Worm (Caenorhabditis elegans): ENCODE results near the gene F46F5.11.

The F46F5.11 gene

ce11 chrII:808457-808856 is at the start of gene F46F5.11:
Gene F46F5.11, plus strand, starts transcription at chrII:808757.
- no peak for TF ChIP-seq aly-2 (tag; optimal IDR thresholded peaks at IDR 0.05)
- no peak for TF ChIP-seq nhr-11 (tag; optimal IDR thresholded peaks at IDR 0.05)
- TF ChIP-seq elt-3 (tag; optimal IDR thresholded peaks at IDR 0.05), result no peak
- TF ChIP-seq unc-39 (tag; optimal IDR thresholded peaks at IDR 0.05), result no peak
- no peak for TF ChIP-seq egl-27 (tag; optimal IDR thresholded peaks at IDR 0.05)
- TF ChIP-seq ama-1 (optimal IDR thresholded peaks at IDR 0.05), result no peak
- no peak for TF ChIP-seq sma-9 (GFP tag; optimal IDR thresholded peaks at IDR 0.05)
- no peak for TF ChIP-seq sma-9 (tag; optimal IDR thresholded peaks at IDR 0.05)
- no peak for TF ChIP-seq dmd-4 (tag; optimal IDR thresholded peaks at IDR 0.05)

ce11 chrII:759788-760187 is 48.8 kb upstream of the F46F5.11 start:
- TF ChIP-seq C34F6.9 (tag; optimal IDR thresholded peaks at IDR 0.05) (peak; percentile 76), nhr-237 (tag; optimal IDR thresholded peaks at IDR 0.05) (no peak), mab-5 (tag; optimal IDR thresholded peaks at IDR 0.05) (peak; percentile 25), crh-2 (tag; optimal IDR thresholded peaks at IDR 0.05) (peak; percentile 41), mdl-1 (tag; optimal IDR thresholded peaks at IDR 0.05) (peak in 1 of 2 experiments; percentile 23), nhr-77 (tag; optimal IDR thresholded peaks at IDR 0.05) (no peak), peb-1 (tag; optimal IDR thresholded peaks at IDR 0.05) (no peak), Y55F3AM.14 (GFP tag; optimal IDR thresholded peaks at IDR 0.05) (peak; percentile 46), nhr-11 (tag; optimal IDR thresholded peaks at IDR 0.05) (no peak), lin-11 (tag; optimal IDR thresholded peaks at IDR 0.05) (peak; percentile 51), zag-1 (tag; optimal IDR thresholded peaks at IDR 0.05) (peak; percentile 76), nhr-6 (tag; optimal IDR thresholded peaks at IDR 0.05) (peak; percentile 7), egl-27 (tag; optimal IDR thresholded peaks at IDR 0.05) (no peak), nhr-25 (tag; optimal IDR thresholded peaks at IDR 0.05) (no peak), sma-3 (GFP tag; optimal IDR thresholded peaks at IDR 0.05) (no peak), F13H6.1 (tag; optimal IDR thresholded peaks at IDR 0.05) (peak; percentile 45), elt-3 (tag; optimal IDR thresholded peaks at IDR 0.05) (no peak), lsy-2 (tag; optimal IDR thresholded peaks at IDR 0.05) (peak in 1 of 2 experiments; percentile 59), ztf-1 (GFP tag; conservative IDR thresholded peaks at IDR 0.05) (no peak), aly-2 (tag; optimal IDR thresholded peaks at IDR 0.05) (no peak), fos-1 (tag; optimal IDR thresholded peaks at IDR 0.05) (no peak), nhr-12 (tag; optimal IDR thresholded peaks at IDR 0.05) (no peak), lin-13 (GFP tag; optimal IDR thresholded peaks at IDR 0.05) (peak; percentile 2), alr-1 (tag; optimal IDR thresholded peaks at IDR 0.05) (no peak), R02D3.7 (tag; optimal IDR thresholded peaks at IDR 0.05) (no peak), unc-55 (GFP tag; optimal IDR thresholded peaks at IDR 0.05) (peak; percentile 85), nhr-129 (tag; optimal IDR thresholded peaks at IDR 0.05) (peak; percentile 69), snpc-4 (tag; optimal IDR thresholded peaks at IDR 0.05) (no peak), skn-1 (tag; optimal IDR thresholded peaks at IDR 0.05) (no peak), nhr-23 (tag; optimal IDR thresholded peaks at IDR 0.05) (no peak)

- TF ChIP-seq mdl-1 (tag; optimal IDR thresholded peaks at IDR 0.05) (no peak), nhr-6 (tag; optimal IDR thresholded peaks at IDR 0.05) (no peak), skn-1 (tag; optimal IDR thresholded peaks at IDR 0.05) (no peak), elt-1 (tag; optimal IDR thresholded peaks at IDR 0.05) (no peak), nhr-11 (tag; optimal IDR thresholded peaks at IDR 0.05) (no peak), unc-55 (GFP tag; optimal IDR thresholded peaks at IDR 0.05) (no peak), ceh-16 (tag; optimal IDR thresholded peaks at IDR 0.05) (no peak), unc-62 (GFP tag; optimal IDR thresholded peaks at IDR 0.05) (no peak), Y55F3AM.14 (GFP tag; optimal IDR thresholded peaks at IDR 0.05) (no peak), elt-3 (tag; optimal IDR thresholded peaks at IDR 0.05) (no peak)
These were observed 48.3 kb upstream of the F46F5.11 start for ce11 chrII:760276-760675.

- peak; percentile 60 for TF ChIP-seq sma-9 (GFP tag; optimal IDR thresholded peaks at IDR 0.05)
- no peak for TF ChIP-seq sma-9 (tag; optimal IDR thresholded peaks at IDR 0.05)
- TF ChIP-seq F13H6.1 (tag; optimal IDR thresholded peaks at IDR 0.05), result peak; percentile 63
- TF ChIP-seq crh-2 (tag; optimal IDR thresholded peaks at IDR 0.05), result peak; percentile 11
- no peak for TF ChIP-seq lin-11 (tag; optimal IDR thresholded peaks at IDR 0.05)
- peak; percentile 1 to 42 for TF ChIP-seq lsy-2 (tag; optimal IDR thresholded peaks at IDR 0.05)
- TF ChIP-seq C34F6.9 (tag; optimal IDR thresholded peaks at IDR 0.05), result peak; percentile 28
- TF ChIP-seq nhr-129 (tag; optimal IDR thresholded peaks at IDR 0.05), result peak; percentile 13
- no peak for TF ChIP-seq mab-5 (tag; optimal IDR thresholded peaks at IDR 0.05)
- TF ChIP-seq peb-1 (tag; optimal IDR thresholded peaks at IDR 0.05), result no peak
- TF ChIP-seq R02D3.7 (tag; optimal IDR thresholded peaks at IDR 0.05), result no peak
These were observed 45.6 kb upstream of the F46F5.11 start for ce11 chrII:762942-763341.
